Fruit fly (Drosophila melanogaster) whole organism, wandering third instar larva: ENCODE data around the gene Hsp70Ba.

Source experiments
- Abd-B ChIP-seq: fragments of >200 bp; optimal IDR thresholded peaks from 2 replicates; lab custom pipeline; 2017; ENCODE audit warnings: missing biosample characterization, missing genetic modification characterization
- CG32264 ChIP-seq: fragments of 200-800 bp; sonication (Bioruptor generic); optimal IDR thresholded peaks from 2 replicates; lab custom pipeline; 2016; ENCODE audit warnings: missing biosample characterization, missing genetic modification characterization
- CG9705 ChIP-seq: fragments of 200-800 bp; sonication (Bioruptor generic); optimal IDR thresholded peaks from 2 replicates; lab custom pipeline; 2018; ENCODE audit warnings: missing biosample characterization, mild to moderate bottlenecking, missing genetic modification characterization
- CrebA ChIP-seq: fragments of 200-800 bp; sonication (Bioruptor generic); optimal IDR thresholded peaks from 2 replicates; lab custom pipeline; 2016; ENCODE audit warnings: missing biosample characterization, mild to moderate bottlenecking, missing genetic modification characterization, borderline replicate concordance
- Dif ChIP-seq: fragments of 200-275, 200-300 bp; sonication (Bioruptor generic); optimal IDR thresholded peaks from 2 replicates; lab custom pipeline; 2018; ENCODE audit warnings: missing biosample characterization, missing genetic modification characterization; ENCODE audit not compliant: partially characterized antibody
- GATAd ChIP-seq: sonication (Bioruptor generic); optimal IDR thresholded peaks from 2 replicates; lab custom pipeline; 2016; ENCODE audit warnings: missing biosample characterization, missing genetic modification characterization
- HLH106 ChIP-seq: fragments of 200-800 bp; optimal IDR thresholded peaks from 3 replicates; lab custom pipeline; 2019; ENCODE audit warnings: missing biosample characterization, mild to moderate bottlenecking, missing genetic modification characterization, moderate library complexity
- Hnf4 ChIP-seq: fragments of 200-800 bp; sonication (Bioruptor generic); optimal IDR thresholded peaks from 2 replicates; lab custom pipeline; 2016; ENCODE audit warnings: missing biosample characterization, mild to moderate bottlenecking, missing genetic modification characterization
- Hr78 ChIP-seq: fragments of >200 bp; optimal IDR thresholded peaks from 2 replicates; lab custom pipeline; 2017; ENCODE audit warnings: missing biosample characterization, missing genetic modification characterization
- Hr83 ChIP-seq: fragments of 200-300 bp; sonication (Bioruptor generic); optimal IDR thresholded peaks from 2 replicates; lab custom pipeline; 2016; ENCODE audit warnings: missing biosample characterization, mild to moderate bottlenecking, missing genetic modification characterization, moderate library complexity; ENCODE audit not compliant: poor library complexity, severe bottlenecking
- Jra ChIP-seq: sonication (Bioruptor generic); optimal IDR thresholded peaks from 2 replicates; lab custom pipeline; 2016; ENCODE audit warnings: missing biosample characterization, missing genetic modification characterization
- Mio ChIP-seq: sonication (Bioruptor generic); optimal IDR thresholded peaks from 2 replicates; lab custom pipeline; 2016; ENCODE audit warnings: missing biosample characterization, missing genetic modification characterization
- Myc ChIP-seq: fragments of >200 bp; optimal IDR thresholded peaks from 2 replicates; lab custom pipeline; 2017
- N ChIP-seq: fragments of >200 bp; optimal IDR thresholded peaks from 2 replicates; lab custom pipeline; 2018; ENCODE audit warnings: missing biosample characterization, missing external identifiers, missing genetic modification characterization
- OdsH ChIP-seq: fragments of 200-800 bp; sonication (Bioruptor generic); optimal IDR thresholded peaks from 2 replicates; lab custom pipeline; 2016; ENCODE audit warnings: missing biosample characterization, mild to moderate bottlenecking, missing genetic modification characterization
- Rel ChIP-seq, 2 experiments: fragments of 200-800 bp; sonication (Bioruptor generic) in 1 of 2; optimal IDR thresholded peaks; 2 replicates in 1 of 2; 3 replicates in 1 of 2; lab custom pipeline; 2016 to 2019; ENCODE audit warnings: mild to moderate bottlenecking in 2 of 2, missing biosample characterization in 2 of 2, missing genetic modification characterization in 2 of 2, moderate library complexity in 1 of 2
- Sp1 ChIP-seq: fragments of 200-800 bp; sonication (Bioruptor generic); optimal IDR thresholded peaks from 3 replicates; lab custom pipeline; 2019; ENCODE audit warnings: missing biosample characterization, mild to moderate bottlenecking, missing genetic modification characterization, moderate library complexity
- Vsx2 ChIP-seq: fragments of 200-300, 225-300 bp; sonication (Bioruptor generic); optimal IDR thresholded peaks from 2 replicates; lab custom pipeline; 2018; ENCODE audit warnings: missing biosample characterization, missing genetic modification characterization; ENCODE audit not compliant: partially characterized antibody
- brk ChIP-seq: fragments of 200-800 bp; sonication (Bioruptor generic); optimal IDR thresholded peaks from 2 replicates; lab custom pipeline; 2016; ENCODE audit warnings: missing biosample characterization, mild to moderate bottlenecking, missing genetic modification characterization
- dl ChIP-seq, 2 experiments: fragments of 175-275, 200-275 bp in 1 of 2; fragments of 200-275 bp in 1 of 2; sonication (Bioruptor generic); optimal IDR thresholded peaks; lab custom pipeline; 2018; ENCODE audit warnings: mild to moderate bottlenecking in 2 of 2, missing biosample characterization in 2 of 2, missing genetic modification characterization in 2 of 2, moderate library complexity in 2 of 2; ENCODE audit not compliant: partially characterized antibody in 2 of 2, insufficient read depth in 1 of 2
- dmrt93B ChIP-seq: fragments of 200-800 bp; sonication (Bioruptor generic); optimal IDR thresholded peaks from 2 replicates; lab custom pipeline; 2018; ENCODE audit warnings: missing biosample characterization, mild to moderate bottlenecking, missing genetic modification characterization
- dsf ChIP-seq: sonication (Bioruptor generic); optimal IDR thresholded peaks from 2 replicates; lab custom pipeline; 2016; ENCODE audit warnings: missing biosample characterization, missing genetic modification characterization, borderline replicate concordance
- ey ChIP-seq: fragments of 200-800 bp; sonication (Bioruptor generic); optimal IDR thresholded peaks from 2 replicates; lab custom pipeline; 2016; ENCODE audit warnings: missing biosample characterization, missing genetic modification characterization
- foxo ChIP-seq, 2 experiments: fragments of 200-800 bp; sonication (Bioruptor generic); optimal IDR thresholded peaks; 2 replicates in 1 of 2; 3 replicates in 1 of 2; lab custom pipeline; 2016 to 2017; ENCODE audit warnings: missing biosample characterization in 2 of 2, missing genetic modification characterization in 2 of 2
- fru ChIP-seq: fragments of 200-800 bp; sonication (Bioruptor generic); optimal IDR thresholded peaks from 3 replicates; lab custom pipeline; 2016; ENCODE audit warnings: missing biosample characterization, mild to moderate bottlenecking, missing genetic modification characterization
- h ChIP-seq: fragments of 200-800 bp; sonication (Bioruptor generic); optimal IDR thresholded peaks from 3 replicates; lab custom pipeline; 2016; ENCODE audit warnings: missing biosample characterization, mild to moderate bottlenecking, missing genetic modification characterization
- jim ChIP-seq: fragments of 175-275, 200-325 bp; sonication (Bioruptor generic); optimal IDR thresholded peaks from 2 replicates; lab custom pipeline; 2016; ENCODE audit warnings: missing biosample characterization, mild to moderate bottlenecking, missing genetic modification characterization
- lola ChIP-seq: fragments of >200 bp; optimal IDR thresholded peaks from 2 replicates; lab custom pipeline; 2017; ENCODE audit warnings: missing biosample characterization, missing genetic modification characterization
- pan ChIP-seq: fragments of >200 bp; optimal IDR thresholded peaks from 2 replicates; lab custom pipeline; 2017
- psq ChIP-seq: fragments of 200-800 bp; sonication (Bioruptor generic); optimal IDR thresholded peaks from 3 replicates; lab custom pipeline; 2017; ENCODE audit warnings: missing biosample characterization, mild to moderate bottlenecking, missing genetic modification characterization, moderate library complexity
- rgr ChIP-seq: fragments of 200-800 bp; sonication (Bioruptor generic); optimal IDR thresholded peaks from 3 replicates; lab custom pipeline; 2016; ENCODE audit warnings: missing biosample characterization, mild to moderate bottlenecking, missing genetic modification characterization
- sv ChIP-seq: fragments of 200-800 bp; sonication (Bioruptor generic); optimal IDR thresholded peaks from 3 replicates; lab custom pipeline; 2016; ENCODE audit warnings: missing biosample characterization, missing genetic modification characterization
- tai ChIP-seq: sonication (Bioruptor generic); optimal IDR thresholded peaks from 2 replicates; lab custom pipeline; 2016; ENCODE audit warnings: missing biosample characterization, missing genetic modification characterization
- usp ChIP-seq: fragments of >200 bp; optimal IDR thresholded peaks from 2 replicates; lab custom pipeline; 2017; ENCODE audit warnings: missing biosample characterization, missing genetic modification characterization
- woc ChIP-seq: sonication (Bioruptor generic); optimal IDR thresholded peaks from 2 replicates; lab custom pipeline; 2016; ENCODE audit warnings: missing biosample characterization, mild to moderate bottlenecking, missing genetic modification characterization

The Hsp70Ba gene

dm6 chr3R:12456370-12456940 lies 11.1 kb downstream of the Hsp70Ba start, which contains the start of gene trus:
Gene trus (plus strand): TSS chr3R:12456573.
- TF ChIP-seq fru (GFP tag; lab: Kevin White, UChicago), result no peak
- no peak for TF ChIP-seq rgr
- TF ChIP-seq Dif (GFP tag; lab: Kevin White, UChicago), result no peak
- no peak for TF ChIP-seq dl (GFP tag; optimal IDR thresholded peaks at IDR 0.05; lab: Kevin White, UChicago; ENCODE audit: insufficient read depth in 1 of 2, partially characterized antibody in 2 of 2)
- no peak for TF ChIP-seq dmrt93B (GFP tag; lab: Kevin White, UChicago)
- TF ChIP-seq Sp1 (GFP tag; lab: Kevin White, UChicago), result no peak
- TF ChIP-seq brk (GFP tag; lab: Kevin White, UChicago), result no peak
- TF ChIP-seq CrebA (GFP tag; lab: Kevin White, UChicago), result no peak
- TF ChIP-seq dsf (GFP tag; lab: Kevin White, UChicago), result no peak
- no peak for TF ChIP-seq psq (GFP tag; lab: Kevin White, UChicago)
- no peak for TF ChIP-seq Abd-B (GFP tag; lab: Kevin White, UChicago)
- TF ChIP-seq usp (GFP tag; lab: Kevin White, UChicago), result no peak
- TF ChIP-seq Mio, result no peak
- no peak for TF ChIP-seq N (GFP tag; lab: Kevin White, UChicago)
- TF ChIP-seq HLH106, result no peak

dm6 chr3R:12454492-12454891 lies 13.1 kb downstream of the Hsp70Ba start:
- no peak for TF ChIP-seq psq (GFP tag; lab: Kevin White, UChicago)
- no peak for TF ChIP-seq lola (GFP tag; lab: Kevin White, UChicago)
- no peak for TF ChIP-seq ey (GFP tag; lab: Kevin White, UChicago)
- TF ChIP-seq Hr78 (GFP tag; lab: Kevin White, UChicago), result no peak
- no peak for TF ChIP-seq Rel (GFP tag; optimal IDR thresholded peaks at IDR 0.05; lab: Kevin White, UChicago)
- TF ChIP-seq Rel (tag; optimal IDR thresholded peaks at IDR 0.05; lab: Kevin White, UChicago), result no peak
- TF ChIP-seq CG9705 (GFP tag; lab: Kevin White, UChicago), result no peak
- TF ChIP-seq Hr83 (GFP tag; lab: Kevin White, UChicago), result no peak
- no peak for TF ChIP-seq jim (GFP tag; lab: Kevin White, UChicago)
- no peak for TF ChIP-seq h (GFP tag; lab: Kevin White, UChicago)
- TF ChIP-seq woc (GFP tag; lab: Kevin White, UChicago), result no peak
- no peak for TF ChIP-seq tai (GFP tag; lab: Kevin White, UChicago)
- TF ChIP-seq rgr, result no peak
- no peak for TF ChIP-seq pan
- TF ChIP-seq Jra (GFP tag; lab: Kevin White, UChicago), result no peak
- no peak for TF ChIP-seq Myc
- TF ChIP-seq HLH106, result no peak
- TF ChIP-seq foxo (GFP tag; optimal IDR thresholded peaks at IDR 0.05; lab: Kevin White, UChicago), result no peak
- TF ChIP-seq sv (GFP tag; lab: Kevin White, UChicago), result no peak
- no peak for TF ChIP-seq usp (GFP tag; lab: Kevin White, UChicago)

dm6 chr3R:12451888-12452514 lies 15.6 kb downstream of the Hsp70Ba start, which contains the start of gene CG5509:
Gene CG5509 (plus strand): TSS chr3R:12452464.
- TF ChIP-seq Jra (GFP tag; lab: Kevin White, UChicago) (no peak), N (GFP tag; lab: Kevin White, UChicago) (no peak), tai (GFP tag; lab: Kevin White, UChicago) (no peak), dl (GFP tag; optimal IDR thresholded peaks at IDR 0.05; lab: Kevin White, UChicago; ENCODE audit: insufficient read depth in 1 of 2, partially characterized antibody in 2 of 2) (no peak), OdsH (no peak), Rel (GFP tag; optimal IDR thresholded peaks at IDR 0.05; lab: Kevin White, UChicago) (no peak), Rel (tag; optimal IDR thresholded peaks at IDR 0.05; lab: Kevin White, UChicago) (no peak), HLH106 (no peak), h (GFP tag; lab: Kevin White, UChicago) (no peak), dmrt93B (GFP tag; lab: Kevin White, UChicago) (no peak), Hnf4 (GFP tag; lab: Kevin White, UChicago) (no peak), CG32264 (no peak), GATAd (no peak), Vsx2 (no peak), psq (GFP tag; lab: Kevin White, UChicago) (no peak)
